Worm (Caenorhabditis elegans): Measurements from ENCODE around the gene epg-4.

epg-4 gene

ce11 chrIII:7165276-7165675, 16.7 kb upstream of the epg-4 start:
- TF ChIP-seq unc-62 (GFP tag; optimal IDR thresholded peaks at IDR 0.05) (no peak), fkh-8 (tag; optimal IDR thresholded peaks at IDR 0.05) (no peak), hlh-4 (tag; optimal IDR thresholded peaks at IDR 0.05) (no peak), egl-27 (tag; optimal IDR thresholded peaks at IDR 0.05) (no peak), fos-1 (tag; optimal IDR thresholded peaks at IDR 0.05) (no peak), nhr-11 (tag; optimal IDR thresholded peaks at IDR 0.05) (no peak), skn-1 (tag; optimal IDR thresholded peaks at IDR 0.05) (no peak), isw-1 (GFP tag; IDR thresholded peaks at IDR 0.05) (no peak), efl-1 (optimal IDR thresholded peaks at IDR 0.05) (no peak), efl-1 (GFP tag; optimal IDR thresholded peaks at IDR 0.05 in 1 of 2) (no peak), pag-3 (tag; optimal IDR thresholded peaks at IDR 0.05; ENCODE audit: borderline replicate concordance, insufficient read depth) (no peak), nhr-47 (tag; optimal IDR thresholded peaks at IDR 0.05) (no peak), nhr-76 (tag; optimal IDR thresholded peaks at IDR 0.05) (no peak), lsy-2 (tag; optimal IDR thresholded peaks at IDR 0.05) (no peak), ztf-11 (tag; optimal IDR thresholded peaks at IDR 0.05) (no peak), ceh-90 (tag; optimal IDR thresholded peaks at IDR 0.05) (no peak), nhr-71 (tag; optimal IDR thresholded peaks at IDR 0.05) (no peak), F16B12.6 (tag; optimal IDR thresholded peaks at IDR 0.05) (no peak), aha-1 (tag; optimal IDR thresholded peaks at IDR 0.05) (no peak), rnt-1 (tag; optimal IDR thresholded peaks at IDR 0.05) (no peak), C16A3.4 (tag; optimal IDR thresholded peaks at IDR 0.05) (no peak)

ce11 chrIII:7165816-7166229, 16.1 kb upstream of the epg-4 start:
- TF ChIP-seq C04F5.9 (tag; optimal IDR thresholded peaks at IDR 0.05) (no peak), F16B12.6 (tag; optimal IDR thresholded peaks at IDR 0.05) (no peak), unc-98 (GFP tag; IDR thresholded peaks at IDR 0.05) (no peak), skn-1 (tag; optimal IDR thresholded peaks at IDR 0.05) (peak; percentile 82), hlh-17 (GFP tag; optimal IDR thresholded peaks at IDR 0.05; ENCODE audit: borderline replicate concordance) (no peak), Y116A8C.19 (tag; optimal IDR thresholded peaks at IDR 0.05; ENCODE audit: borderline replicate concordance) (no peak), fkh-4 (tag; optimal IDR thresholded peaks at IDR 0.05; ENCODE audit: borderline replicate concordance) (no peak), nhr-20 (tag; optimal IDR thresholded peaks at IDR 0.05) (peak; percentile 16), fos-1 (tag; optimal IDR thresholded peaks at IDR 0.05) (no peak), hpl-2 (GFP tag; optimal IDR thresholded peaks at IDR 0.05) (no peak), ceh-82 (tag; optimal IDR thresholded peaks at IDR 0.05) (peak in 1 of 3 experiments; percentile 57), blmp-1 (tag; optimal IDR thresholded peaks at IDR 0.05) (peak; percentile 53), nhr-77 (tag; optimal IDR thresholded peaks at IDR 0.05) (no peak), nhr-19 (GFP tag; conservative IDR thresholded peaks at IDR 0.05) (no peak), fkh-8 (tag; optimal IDR thresholded peaks at IDR 0.05) (peak; percentile 3), sptf-1 (tag; optimal IDR thresholded peaks at IDR 0.05) (no peak), lin-13 (GFP tag; optimal IDR thresholded peaks at IDR 0.05) (no peak), rnt-1 (tag; optimal IDR thresholded peaks at IDR 0.05) (no peak), fkh-10 (GFP tag; optimal IDR thresholded peaks at IDR 0.05) (no peak), nhr-76 (tag; optimal IDR thresholded peaks at IDR 0.05) (no peak), nhr-11 (tag; optimal IDR thresholded peaks at IDR 0.05) (no peak), alr-1 (tag; optimal IDR thresholded peaks at IDR 0.05; ENCODE audit: borderline replicate concordance) (no peak), pag-3 (tag; optimal IDR thresholded peaks at IDR 0.05; ENCODE audit: borderline replicate concordance, insufficient read depth) (no peak), lir-3 (tag; optimal IDR thresholded peaks at IDR 0.05; ENCODE audit: poor library complexity) (no peak), sup-37 (GFP tag; optimal IDR thresholded peaks at IDR 0.05) (no peak), unc-30 (tag; optimal IDR thresholded peaks at IDR 0.05) (no peak), snu-23 (GFP tag; optimal IDR thresholded peaks at IDR 0.05) (no peak), ceh-63 (GFP tag; optimal IDR thresholded peaks at IDR 0.05) (no peak), pqm-1 (tag; optimal IDR thresholded peaks at IDR 0.05) (no peak), lin-15B (tag; optimal IDR thresholded peaks at IDR 0.05) (peak; percentile 26), ztf-11 (tag; optimal IDR thresholded peaks at IDR 0.05) (no peak), zag-1 (tag; optimal IDR thresholded peaks at IDR 0.05) (no peak), C16A3.4 (tag; optimal IDR thresholded peaks at IDR 0.05) (no peak), ceh-90 (tag; optimal IDR thresholded peaks at IDR 0.05) (no peak), nhr-47 (tag; optimal IDR thresholded peaks at IDR 0.05) (no peak), snpc-4 (tag; optimal IDR thresholded peaks at IDR 0.05) (no peak), dpl-1 (GFP tag; optimal IDR thresholded peaks at IDR 0.05) (peak; percentile 39 to 66 (median 52)), nhr-12 (tag; optimal IDR thresholded peaks at IDR 0.05) (no peak), lsy-2 (tag; optimal IDR thresholded peaks at IDR 0.05) (peak in 1 of 2 experiments; percentile 47), ceh-88 (GFP tag; IDR thresholded peaks at IDR 0.05) (no peak), mef-2 (tag; optimal IDR thresholded peaks at IDR 0.05) (no peak), nhr-90 (tag; optimal IDR thresholded peaks at IDR 0.05; ENCODE audit: poor library complexity) (peak; percentile 17)
